Fruit fly (Drosophila melanogaster) whole organism, wandering third instar larva: ENCODE measurements around the gene CG14324.

Experiments used
- CG9705 ChIP-seq: fragments of 200-800 bp; sonication (Bioruptor generic); optimal IDR thresholded peaks from 2 replicates; lab custom pipeline; 2018; ENCODE audit warnings: missing biosample characterization, mild to moderate bottlenecking, missing genetic modification characterization
- CrebA ChIP-seq: fragments of 200-800 bp; sonication (Bioruptor generic); optimal IDR thresholded peaks from 2 replicates; lab custom pipeline; 2016; ENCODE audit warnings: missing biosample characterization, mild to moderate bottlenecking, missing genetic modification characterization, borderline replicate concordance
- brk ChIP-seq: fragments of 200-800 bp; sonication (Bioruptor generic); optimal IDR thresholded peaks from 2 replicates; lab custom pipeline; 2016; ENCODE audit warnings: missing biosample characterization, mild to moderate bottlenecking, missing genetic modification characterization
- h ChIP-seq: fragments of 200-800 bp; sonication (Bioruptor generic); optimal IDR thresholded peaks from 3 replicates; lab custom pipeline; 2016; ENCODE audit warnings: missing biosample characterization, mild to moderate bottlenecking, missing genetic modification characterization
- lola ChIP-seq: fragments of >200 bp; optimal IDR thresholded peaks from 2 replicates; lab custom pipeline; 2017; ENCODE audit warnings: missing biosample characterization, missing genetic modification characterization
- psq ChIP-seq: fragments of 200-800 bp; sonication (Bioruptor generic); optimal IDR thresholded peaks from 3 replicates; lab custom pipeline; 2017; ENCODE audit warnings: missing biosample characterization, mild to moderate bottlenecking, missing genetic modification characterization, moderate library complexity

DNA sequence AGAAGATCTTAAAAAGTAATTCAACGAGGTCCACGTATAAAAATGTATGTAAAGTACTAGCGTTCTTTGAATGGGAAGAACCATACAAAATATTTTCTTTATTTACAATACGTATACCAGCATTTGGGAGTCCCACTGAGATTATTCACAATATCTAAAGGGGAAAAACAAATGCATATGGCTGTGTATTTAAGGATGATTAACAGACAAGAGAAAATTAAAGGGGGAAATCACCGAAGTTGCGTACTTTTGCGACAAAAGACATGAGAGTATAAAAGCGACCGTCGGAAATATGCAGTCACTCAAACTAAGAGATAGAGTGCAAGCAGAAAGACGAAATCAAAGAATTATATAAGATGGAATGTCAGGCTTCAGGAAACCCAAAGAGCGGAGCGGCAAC lies 6.4 kb upstream of the CG14324 start, which contains the start of gene AttD:
- no peak for TF ChIP-seq CrebA (GFP tag; lab: Kevin White, UChicago)
- TF ChIP-seq h (GFP tag; lab: Kevin White, UChicago): no peak
- TF ChIP-seq psq (GFP tag; lab: Kevin White, UChicago): no peak
- no peak for TF ChIP-seq CG9705 (GFP tag; lab: Kevin White, UChicago)
- no peak for TF ChIP-seq lola (GFP tag; lab: Kevin White, UChicago)
- no peak for TF ChIP-seq brk (GFP tag; lab: Kevin White, UChicago)
